Worm (Caenorhabditis elegans) whole organism, L4 larva: ENCODE measurements around the gene lag-2.

Source experiments
- F26F4.8 ChIP-seq: fragments of 200-800 bp; sonication (Bioruptor generic); conservative IDR thresholded peaks from 2 replicates; pipeline ENCODE4 v1.3.6; 2022; ENCODE audit warnings: missing genetic modification characterization, missing compliant biosample characterization
- F44E2.7 ChIP-seq: fragments of 200-800 bp; sonication (Bioruptor generic); IDR thresholded peaks from 2 replicates; pipeline ENCODE4 v2.1.2; 2022; ENCODE audit warnings: missing genetic modification characterization, missing compliant biosample characterization
- ZK546.5 ChIP-seq, 2 experiments: sonication (generic microtip); optimal IDR thresholded peaks; 2 replicates each; lab custom pipeline; 2017; ENCODE audit warnings: missing biosample characterization in 2 of 2, missing genetic modification characterization in 2 of 2
- aha-1 ChIP-seq: fragments of 150-350 bp; peaks from one replicate; lab custom pipeline; 2014; ENCODE audit warnings: missing biosample characterization, missing genetic modification characterization
- arid-1 ChIP-seq: fragments of 200-800 bp; sonication (Bioruptor generic); conservative IDR thresholded peaks from 2 replicates; pipeline ENCODE4 v1.3.6; 2022; ENCODE audit warnings: missing genetic modification reagents, missing genetic modification characterization, missing compliant biosample characterization
- ceh-20 ChIP-seq: fragments of 200-800 bp; sonication (Bioruptor generic); IDR thresholded peaks from 2 replicates; pipeline ENCODE4 v1.3.6; 2022; ENCODE audit warnings: missing genetic modification reagents, missing genetic modification characterization, missing compliant biosample characterization
- ceh-32 ChIP-seq: sonication (generic microtip); optimal IDR thresholded peaks from 2 replicates; lab custom pipeline; 2016; ENCODE audit warnings: mild to moderate bottlenecking, missing genetic modification characterization, missing compliant biosample characterization; ENCODE audit not compliant: poor library complexity
- ceh-62 ChIP-seq: sonication (generic microtip); optimal IDR thresholded peaks from 2 replicates; lab custom pipeline; 2017; ENCODE audit warnings: missing biosample characterization, missing genetic modification characterization
- ces-1 ChIP-seq: fragments of 150-350 bp; sonication (generic microtip); optimal IDR thresholded peaks from 4 replicates; lab custom pipeline; 2014; ENCODE audit warnings: missing biosample characterization, missing genetic modification reagents, missing genetic modification characterization
- cey-2 ChIP-seq: sonication (generic microtip); optimal IDR thresholded peaks from 3 replicates; lab custom pipeline; 2017; ENCODE audit warnings: missing genetic modification characterization, mild to moderate bottlenecking, missing compliant biosample characterization, antibody characterized with exemption, borderline replicate concordance; ENCODE audit not compliant: insufficient read depth
- ctbp-1 ChIP-seq: fragments of 200-800 bp; sonication (Bioruptor generic); IDR thresholded peaks from 2 replicates; pipeline ENCODE4 v1.3.6; 2022; ENCODE audit warnings: missing genetic modification reagents, missing genetic modification characterization, missing compliant biosample characterization
- daf-16 ChIP-seq, 3 experiments: sonication (generic microtip); optimal IDR thresholded peaks; 2 replicates each; lab custom pipeline; 2016 to 2017; ENCODE audit warnings: missing genetic modification characterization in 3 of 3, missing genetic modification reagents in 3 of 3, mild to moderate bottlenecking in 2 of 3, missing compliant biosample characterization in 2 of 3, missing biosample characterization in 1 of 3, moderate library complexity in 1 of 3
- dmd-6 ChIP-seq: fragments of 200-800 bp; sonication (Bioruptor generic); IDR thresholded peaks from 2 replicates; pipeline ENCODE4 v1.3.6; 2022; ENCODE audit warnings: missing genetic modification reagents, missing genetic modification characterization, missing compliant biosample characterization
- dpl-1 ChIP-seq: fragments of 150-350 bp; optimal IDR thresholded peaks from 2 replicates; lab custom pipeline; 2014; ENCODE audit warnings: missing biosample characterization, missing genetic modification reagents, missing genetic modification characterization
- duxl-1 ChIP-seq: sonication (generic microtip); optimal IDR thresholded peaks from 2 replicates; lab custom pipeline; 2016; ENCODE audit warnings: mild to moderate bottlenecking, missing genetic modification characterization, moderate library complexity, missing compliant biosample characterization; ENCODE audit not compliant: poor library complexity
- dve-1 ChIP-seq: sonication (generic microtip); optimal IDR thresholded peaks from 2 replicates; lab custom pipeline; 2017; ENCODE audit warnings: antibody characterized with exemption, mild to moderate bottlenecking, missing genetic modification characterization, missing compliant biosample characterization; ENCODE audit not compliant: insufficient read depth
- fos-1 ChIP-seq: fragments of 150-350 bp; optimal IDR thresholded peaks from 2 replicates; lab custom pipeline; 2014; ENCODE audit warnings: missing biosample characterization, missing genetic modification characterization
- hlh-11 ChIP-seq: fragments of 200-800 bp; sonication (Bioruptor generic); optimal IDR thresholded peaks from 2 replicates; lab custom pipeline; 2018; ENCODE audit warnings: mild to moderate bottlenecking, missing genetic modification characterization, missing compliant biosample characterization
- hmg-1.1 ChIP-seq: fragments of 200-800 bp; sonication (Bioruptor generic); IDR thresholded peaks from 2 replicates; pipeline ENCODE4 v1.3.6; 2022; ENCODE audit warnings: missing genetic modification reagents, missing genetic modification characterization, missing compliant biosample characterization
- lin-1 ChIP-seq: fragments of 200-800 bp; sonication (Bioruptor generic); IDR thresholded peaks from 2 replicates; pipeline ENCODE4 v1.3.6; 2022; ENCODE audit warnings: missing genetic modification reagents, missing genetic modification characterization, missing compliant biosample characterization
- lin-38 ChIP-seq: fragments of 200-800 bp; sonication (Bioruptor generic); IDR thresholded peaks from 2 replicates; pipeline ENCODE4 v1.3.6; 2022; ENCODE audit warnings: missing genetic modification reagents, missing genetic modification characterization, missing compliant biosample characterization
- lir-3 ChIP-seq: sonication (generic microtip); optimal IDR thresholded peaks from 2 replicates; lab custom pipeline; 2016; ENCODE audit warnings: mild to moderate bottlenecking, missing genetic modification characterization, missing compliant biosample characterization
- lsy-2 ChIP-seq, 2 experiments: fragments of 150-350 bp in 1 of 2; sonication (generic microtip) in 1 of 2; optimal IDR thresholded peaks; 2 replicates each; lab custom pipeline; 2014 to 2017; ENCODE audit warnings: missing biosample characterization in 2 of 2, missing genetic modification characterization in 2 of 2
- madf-9 ChIP-seq: fragments of 200-800 bp; sonication (Bioruptor generic); conservative IDR thresholded peaks from 2 replicates; pipeline ENCODE4 v1.3.6; 2022; ENCODE audit warnings: missing genetic modification reagents, missing genetic modification characterization, missing compliant biosample characterization
- mdt-29 ChIP-seq: fragments of 200-800 bp; sonication (Bioruptor generic); IDR thresholded peaks from 2 replicates; pipeline ENCODE4 v1.3.6; 2022; ENCODE audit warnings: missing genetic modification reagents, missing genetic modification characterization, missing compliant biosample characterization
- mep-1 ChIP-seq: fragments of 150-350 bp; sonication (generic microtip); optimal IDR thresholded peaks from 3 replicates; lab custom pipeline; 2014; ENCODE audit warnings: missing biosample characterization, missing genetic modification characterization
- mes-2 ChIP-seq: sonication (generic microtip); optimal IDR thresholded peaks from 2 replicates; lab custom pipeline; 2016; ENCODE audit warnings: missing genotype, mild to moderate bottlenecking, missing genetic modification characterization, missing compliant biosample characterization; ENCODE audit not compliant: poor library complexity, severe bottlenecking
- mxl-3 ChIP-seq: fragments of 200-800 bp; sonication (Bioruptor generic); optimal IDR thresholded peaks from 2 replicates; lab custom pipeline; 2018; ENCODE audit warnings: mild to moderate bottlenecking, missing genetic modification characterization, missing compliant biosample characterization
- nhr-102 ChIP-seq: sonication (generic microtip); optimal IDR thresholded peaks from 2 replicates; lab custom pipeline; 2016; ENCODE audit warnings: mild to moderate bottlenecking, missing genetic modification characterization, moderate library complexity, missing compliant biosample characterization
- nhr-25 ChIP-seq: sonication (generic microtip); optimal IDR thresholded peaks from 2 replicates; lab custom pipeline; 2017; ENCODE audit warnings: missing genetic modification characterization, mild to moderate bottlenecking, missing compliant biosample characterization, antibody characterized with exemption, moderate library complexity, borderline replicate concordance; ENCODE audit not compliant: insufficient read depth
- nhr-28 ChIP-seq: fragments of 150-350 bp; optimal IDR thresholded peaks from 2 replicates; lab custom pipeline; 2014; ENCODE audit warnings: missing biosample characterization, missing genetic modification characterization
- nhr-48 ChIP-seq: sonication (generic microtip); optimal IDR thresholded peaks from 2 replicates; lab custom pipeline; 2016; ENCODE audit warnings: mild to moderate bottlenecking, missing genetic modification characterization, missing compliant biosample characterization
- nhr-77 ChIP-seq: fragments of 150-350 bp; optimal IDR thresholded peaks from 2 replicates; lab custom pipeline; 2014; ENCODE audit warnings: missing biosample characterization, missing genetic modification characterization
- pha-4 ChIP-seq, 2 experiments: fragments of 150-350 bp in 1 of 2; fragments of 200-800 bp in 1 of 2; sonication (Bioruptor generic) in 1 of 2; IDR thresholded peaks in 1 of 2; optimal IDR thresholded peaks in 1 of 2; 2 replicates each; pipeline versions ENCODE4 v1.3.6 to Lab custom; 2014 to 2022; ENCODE audit warnings: missing genetic modification characterization in 2 of 2, missing genetic modification reagents in 2 of 2, missing biosample characterization in 1 of 2, missing compliant biosample characterization in 1 of 2
- php-3 ChIP-seq: fragments of 200-800 bp; sonication (Bioruptor generic); IDR thresholded peaks from 2 replicates; pipeline ENCODE4 v1.3.6; 2022; ENCODE audit warnings: missing genetic modification reagents, missing genetic modification characterization, missing compliant biosample characterization
- rbr-2 ChIP-seq: sonication (generic microtip); optimal IDR thresholded peaks from 2 replicates; lab custom pipeline; 2016; ENCODE audit warnings: missing genotype, missing genetic modification characterization, missing compliant biosample characterization
- saeg-2 ChIP-seq: fragments of 200-800 bp; sonication (Bioruptor generic); IDR thresholded peaks from 2 replicates; pipeline ENCODE4 v1.3.6; 2022; ENCODE audit warnings: missing genetic modification reagents, missing genetic modification characterization, missing compliant biosample characterization
- sdz-12 ChIP-seq: fragments of 200-800 bp; sonication (Bioruptor generic); optimal IDR thresholded peaks from 2 replicates; lab custom pipeline; 2018; ENCODE audit warnings: mild to moderate bottlenecking, missing genetic modification characterization, missing compliant biosample characterization
- set-16 ChIP-seq: fragments of 200-800 bp; sonication (Bioruptor generic); IDR thresholded peaks from 2 replicates; pipeline ENCODE4 v1.3.6; 2022; ENCODE audit warnings: missing genetic modification reagents, missing genetic modification characterization, missing compliant biosample characterization
- skn-1 ChIP-seq: fragments of 150-350 bp; optimal IDR thresholded peaks from 2 replicates; lab custom pipeline; 2014; ENCODE audit warnings: missing biosample characterization, missing genetic modification characterization
- unc-130 ChIP-seq: sonication (generic microtip); optimal IDR thresholded peaks from 2 replicates; lab custom pipeline; 2016; ENCODE audit warnings: missing genetic modification reagents, missing genetic modification characterization, missing compliant biosample characterization
- unc-62 ChIP-seq, 3 experiments: fragments of 150-350 bp in 1 of 3; sonication (generic microtip); optimal IDR thresholded peaks in 2 of 3; peaks in 1 of 3; 1 replicate in 1 of 3; 2 replicates in 2 of 3; lab custom pipeline; 2014 to 2017; ENCODE audit warnings: missing biosample characterization in 3 of 3, missing genetic modification characterization in 3 of 3, missing genetic modification reagents in 3 of 3, missing genotype in 1 of 3
- zip-2 ChIP-seq: fragments of 150-350 bp; optimal IDR thresholded peaks from 2 replicates; lab custom pipeline; 2014; ENCODE audit warnings: missing biosample characterization, missing genetic modification characterization
- ztf-11 ChIP-seq: fragments of 150-350 bp; optimal IDR thresholded peaks from 2 replicates; lab custom pipeline; 2014; ENCODE audit warnings: missing biosample characterization, missing genetic modification characterization

Gene lag-2

DNA sequence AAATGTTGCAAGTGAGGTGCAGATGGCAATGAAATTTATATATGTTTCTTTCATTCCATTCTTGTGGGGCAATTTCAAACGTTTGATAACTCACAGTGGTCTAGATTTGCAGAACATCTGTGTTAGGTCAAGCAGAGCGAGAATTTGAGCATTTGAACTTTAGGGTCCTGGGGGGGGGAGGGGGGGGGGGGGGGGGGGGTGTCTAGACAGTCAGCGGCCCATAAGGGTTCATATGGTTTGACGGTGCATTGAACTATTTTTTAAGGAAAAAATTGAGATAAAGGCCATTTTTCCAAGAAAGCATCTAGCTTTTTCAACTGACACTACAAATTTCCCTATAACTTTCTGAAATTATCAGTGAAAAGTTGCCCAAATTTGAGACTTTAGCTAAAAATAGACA is 2.3 kb upstream of the lag-2 start:
- TF ChIP-seq arid-1 (GFP tag; lab: Robert Waterston, UW) (no peak), ctbp-1 (GFP tag; lab: Robert Waterston, UW) (no peak), nhr-25 (tag; lab: Kevin White, UChicago) (no peak), lin-38 (no peak), madf-9 (GFP tag; lab: Robert Waterston, UW) (no peak), fos-1 (tag; lab: Kevin White, UChicago) (no peak), lir-3 (no peak), unc-130 (GFP tag; lab: Kevin White, UChicago) (no peak), rbr-2 (tag; lab: Kevin White, UChicago) (no peak), sdz-12 (no peak), mdt-29 (no peak), skn-1 (tag; lab: Kevin White, UChicago) (no peak), set-16 (GFP tag; lab: Robert Waterston, UW) (peak; percentile 71), nhr-102 (tag; lab: Kevin White, UChicago) (no peak), mes-2 (no peak), pha-4 (GFP tag; IDR thresholded peaks at IDR 0.05; lab: Robert Waterston, UW) (peak; percentile 31; the same call in 1 of the 2 replicates), pha-4 (tag; optimal IDR thresholded peaks at IDR 0.05; lab: Kevin White, UChicago) (no peak), F26F4.8 (no peak)

DNA sequence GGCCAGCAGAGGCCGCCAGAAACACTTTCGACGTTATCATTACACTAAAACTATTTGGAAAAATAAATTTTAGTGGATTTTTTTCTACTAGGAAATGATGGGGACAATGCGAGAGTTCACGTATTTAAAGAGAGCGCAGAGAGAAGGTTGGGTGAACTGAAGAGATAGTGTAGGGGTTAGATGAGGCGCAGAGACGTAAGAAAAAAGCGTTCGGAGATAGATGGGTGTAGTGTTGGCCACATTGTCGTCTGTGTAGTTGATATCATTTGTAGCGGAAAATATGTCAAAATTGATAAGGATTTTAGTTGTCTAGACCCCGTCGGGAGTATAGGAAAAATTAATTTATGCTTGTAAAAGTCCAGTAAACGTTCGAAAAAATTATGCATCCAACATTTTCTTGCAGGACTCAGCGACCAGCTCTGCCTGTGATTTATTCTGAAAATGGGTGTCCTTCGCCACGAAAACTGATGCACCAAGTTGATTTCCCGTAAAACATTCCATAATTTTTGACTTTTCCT is 5.0 kb downstream of the lag-2 start, which contains the start of the genes Y73C8B.3 and Y73C8B.9:
TSS of gene Y73C8B.3 (minus strand) at position 147 of the 518 bp plus-strand sequence.
TSS of gene Y73C8B.9 (plus strand) at position 468 of the 518 bp plus-strand sequence.
- TF ChIP-seq nhr-77 (tag; lab: Kevin White, UChicago), result peak; percentile 62
- TF ChIP-seq mes-2, result peak; percentile 39
- no peak for TF ChIP-seq ceh-62 (tag; lab: Kevin White, UChicago)
- no peak for TF ChIP-seq zip-2 (tag; lab: Kevin White, UChicago)
- TF ChIP-seq hlh-11 (tag; lab: Kevin White, UChicago), result peak; percentile 72
- TF ChIP-seq lsy-2 (tag; optimal IDR thresholded peaks at IDR 0.05; lab: Kevin White, UChicago), result peak in 1 of 2 experiments; percentile 21
- peak; percentile 22 for TF ChIP-seq cey-2 (tag; lab: Kevin White, UChicago)
- TF ChIP-seq ctbp-1 (GFP tag; lab: Robert Waterston, UW), result no peak
- TF ChIP-seq F26F4.8, result no peak
- TF ChIP-seq hmg-1.1 (GFP tag; lab: Robert Waterston, UW), result peak; percentile 63; the same call in 1 of the 2 replicates
- TF ChIP-seq ceh-32 (tag; lab: Kevin White, UChicago), result no peak
- TF ChIP-seq F44E2.7, result no peak
- peak; percentile 59 for TF ChIP-seq dve-1
- TF ChIP-seq daf-16 (GFP tag; optimal IDR thresholded peaks at IDR 0.05; lab: Kevin White, UChicago), result no peak
- TF ChIP-seq daf-16 (tag; optimal IDR thresholded peaks at IDR 0.05; lab: Kevin White, UChicago), result peak; percentile 7
- TF ChIP-seq nhr-28, result peak; percentile 100
- TF ChIP-seq aha-1 (tag; lab: Kevin White, UChicago), result peak; percentile 95
- TF ChIP-seq ztf-11 (tag; lab: Kevin White, UChicago), result no peak
- peak; percentile 36 for TF ChIP-seq duxl-1
- no peak for TF ChIP-seq ZK546.5 (tag; optimal IDR thresholded peaks at IDR 0.05; lab: Kevin White, UChicago)
- no peak for TF ChIP-seq nhr-25 (tag; lab: Kevin White, UChicago)
- peak; percentile 9 for TF ChIP-seq nhr-102 (tag; lab: Kevin White, UChicago)
- peak; percentile 43 for TF ChIP-seq mxl-3 (GFP tag; lab: Kevin White, UChicago)
- no peak for TF ChIP-seq dpl-1 (GFP tag; lab: Kevin White, UChicago)
- TF ChIP-seq lin-1 (GFP tag; lab: Robert Waterston, UW), result peak; percentile 55; the same call in 1 of the 2 replicates
- TF ChIP-seq ces-1, result no peak
- TF ChIP-seq unc-62 (GFP tag; optimal IDR thresholded peaks at IDR 0.05 in 1 of 2; lab: Kevin White, UChicago), result peak in 1 of 2 experiments; percentile 83
- no peak for TF ChIP-seq unc-62 (tag; optimal IDR thresholded peaks at IDR 0.05; lab: Kevin White, UChicago)
- no peak for TF ChIP-seq saeg-2 (GFP tag; lab: Robert Waterston, UW)
- TF ChIP-seq php-3 (GFP tag; lab: Robert Waterston, UW), result 0 out of 2 replicates have a peak, but pooled peaks have one; percentile 14
- peak; percentile 76 for TF ChIP-seq nhr-48 (tag; lab: Kevin White, UChicago)
- peak; percentile 1 for TF ChIP-seq mep-1 (tag; lab: Kevin White, UChicago)
- TF ChIP-seq ceh-20, result peak; percentile 40; the same call in 1 of the 2 replicates
- TF ChIP-seq dmd-6, result peak; percentile 83
